Fruit fly (Drosophila melanogaster) Kc167 (cell line): Measurements from ENCODE around the gene Sodq.

Experiments used
- Myc ChIP-seq: fragments of >200 bp; optimal IDR thresholded peaks from 2 replicates; lab custom pipeline; 2017; ENCODE audit warnings: missing external identifiers
- Sin3A ChIP-seq: fragments of >200 bp; optimal IDR thresholded peaks from 2 replicates; lab custom pipeline; 2018; ENCODE audit warnings: missing external identifiers
- h ChIP-seq: fragments of >200 bp; optimal IDR thresholded peaks from 3 replicates; lab custom pipeline; 2018; ENCODE audit warnings: missing external identifiers
- insv ChIP-seq: fragments of >200 bp; optimal IDR thresholded peaks from 3 replicates; lab custom pipeline; 2018; ENCODE audit warnings: missing external identifiers
- psq ChIP-seq: fragments of >200 bp; optimal IDR thresholded peaks from 2 replicates; lab custom pipeline; 2017; ENCODE audit warnings: missing external identifiers

DNA sequence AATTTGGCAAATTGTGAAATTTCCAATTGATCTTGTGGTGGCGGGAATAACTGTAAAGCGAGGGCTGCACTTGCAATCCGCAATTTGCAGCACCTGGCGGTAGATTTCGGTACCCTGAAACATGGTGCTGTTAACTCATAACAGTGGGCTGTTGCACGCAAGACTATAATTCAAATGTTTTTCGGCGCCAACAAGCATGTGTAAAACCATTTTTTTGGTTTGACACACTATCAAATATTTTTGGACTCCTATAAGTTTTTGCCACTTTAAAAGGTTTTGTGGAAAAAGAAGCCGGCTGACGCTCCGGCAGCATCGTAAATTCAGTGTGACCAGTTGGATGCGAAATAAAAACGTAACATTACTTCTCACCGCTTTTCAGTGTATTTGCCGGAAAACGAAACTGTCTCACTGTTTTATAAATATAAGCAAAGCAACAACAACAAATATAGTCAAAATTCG lies 44.4 kb upstream of the Sodq start, which contains the start of the genes CG14545 and CG5886:
- TF ChIP-seq insv (lab: Kevin White, UChicago) (no peak), Myc (lab: Kevin White, UChicago) (no peak), h (lab: Kevin White, UChicago) (no peak), psq (no peak), Sin3A (lab: Kevin White, UChicago) (no peak)
